Fruit fly (Drosophila melanogaster) whole organism, larva: ENCODE measurements around the gene CG45067.

Source experiments
- noc ChIP-seq: fragments of 200-800 bp; sonication (Bioruptor generic); optimal IDR thresholded peaks from 3 replicates; lab custom pipeline; 2019; ENCODE audit warnings: missing biosample characterization, mild to moderate bottlenecking, missing genetic modification characterization, moderate library complexity

CG45067 gene

dm6 chr3L:3101157-3101556, 13.1 kb downstream of the CG45067 start:
- no peak for TF ChIP-seq noc (tag; lab: Kevin White, UChicago)

- TF ChIP-seq noc (tag; lab: Kevin White, UChicago), result no peak
Measured at dm6 chr3L:3098778-3099429, 15.4 kb downstream of the CG45067 start.

dm6 chr3L:3097598-3097880, 16.7 kb downstream of the CG45067 start:
- TF ChIP-seq noc (tag; lab: Kevin White, UChicago), result no peak

dm6 chr3L:3096726-3097597, 17.3 kb downstream of the CG45067 start:
- TF ChIP-seq noc (tag; lab: Kevin White, UChicago), result no peak

- TF ChIP-seq noc (tag; lab: Kevin White, UChicago), result peak; percentile 22
Measured at dm6 chr3L:3096073-3096725, 18.1 kb downstream of the CG45067 start.

- no peak for TF ChIP-seq noc (tag; lab: Kevin White, UChicago)
Measured at dm6 chr3L:3095590-3095989, 18.7 kb downstream of the CG45067 start.

dm6 chr3L:3090581-3091345, 23.5 kb downstream of the CG45067 start:
- TF ChIP-seq noc (tag; lab: Kevin White, UChicago), result peak; percentile 14

dm6 chr3L:3089012-3089411, 25.3 kb downstream of the CG45067 start:
- no peak for TF ChIP-seq noc (tag; lab: Kevin White, UChicago)

dm6 chr3L:3083329-3084083, 30.8 kb downstream of the CG45067 start:
- peak; percentile 10 for TF ChIP-seq noc (tag; lab: Kevin White, UChicago)

- no peak for TF ChIP-seq noc (tag; lab: Kevin White, UChicago)
Measured at dm6 chr3L:3081966-3082516, 32.2 kb downstream of the CG45067 start.

dm6 chr3L:3081146-3081872, 33.0 kb downstream of the CG45067 start:
- TF ChIP-seq noc (tag; lab: Kevin White, UChicago), result peak; percentile 99

- no peak for TF ChIP-seq noc (tag; lab: Kevin White, UChicago)
Measured at dm6 chr3L:3080084-3080994, 33.9 kb downstream of the CG45067 start.

dm6 chr3L:3079156-3079495, 35.1 kb downstream of the CG45067 start:
- no peak for TF ChIP-seq noc (tag; lab: Kevin White, UChicago)
